Worm (Caenorhabditis elegans): Measurements from ENCODE around the gene F09C12.2.

ce11 chrII:5099649-5100048 lies 10.2 kb upstream of the F09C12.2 start, which contains the start of gene C04G6.6:
- no peak for TF ChIP-seq ama-1 (optimal IDR thresholded peaks at IDR 0.05)
- no peak for TF ChIP-seq scrt-1 (GFP tag; IDR thresholded peaks at IDR 0.05)
- no peak for TF ChIP-seq pes-1 (GFP tag; IDR thresholded peaks at IDR 0.05)
- TF ChIP-seq tbx-37 (GFP tag; conservative IDR thresholded peaks at IDR 0.05), result no peak
- TF ChIP-seq tra-4 (tag; optimal IDR thresholded peaks at IDR 0.05), result no peak
- no peak for TF ChIP-seq tbx-11 (GFP tag; IDR thresholded peaks at IDR 0.05)
- no peak for TF ChIP-seq aly-1 (tag; optimal IDR thresholded peaks at IDR 0.05)
- TF ChIP-seq B0310.2 (tag; optimal IDR thresholded peaks at IDR 0.05), result no peak
- no peak for TF ChIP-seq ceh-13 (GFP tag; optimal IDR thresholded peaks at IDR 0.05)
- no peak for TF ChIP-seq hnd-1 (tag; optimal IDR thresholded peaks at IDR 0.05)
- TF ChIP-seq ceh-36 (tag; optimal IDR thresholded peaks at IDR 0.05), result no peak
- TF ChIP-seq ets-7 (tag; optimal IDR thresholded peaks at IDR 0.05), result no peak
- no peak for TF ChIP-seq hmbx-1 (tag; optimal IDR thresholded peaks at IDR 0.05)
- TF ChIP-seq flt-1 (GFP tag; IDR thresholded peaks at IDR 0.05), result no peak
